Worm (Caenorhabditis elegans): ENCODE data around the gene F53C11.5.

ce11 chrV:13794046-13794445, 6.7 kb downstream of the F53C11.5 start:
- no peak for TF ChIP-seq ref-1 (GFP tag; conservative IDR thresholded peaks at IDR 0.05)
- TF ChIP-seq tab-1 (GFP tag; IDR thresholded peaks at IDR 0.05): no peak
- no peak for TF ChIP-seq flt-1 (GFP tag; IDR thresholded peaks at IDR 0.05)
